Fruit fly (Drosophila melanogaster) whole organism, wandering third instar larva: Measurements from ENCODE around the gene kin17.

Source experiments
- Dif ChIP-seq: fragments of 200-275, 200-300 bp; sonication (Bioruptor generic); optimal IDR thresholded peaks from 2 replicates; lab custom pipeline; 2018; ENCODE audit warnings: missing biosample characterization, missing genetic modification characterization; ENCODE audit not compliant: partially characterized antibody
- Hnf4 ChIP-seq: fragments of 200-800 bp; sonication (Bioruptor generic); optimal IDR thresholded peaks from 2 replicates; lab custom pipeline; 2016; ENCODE audit warnings: missing biosample characterization, mild to moderate bottlenecking, missing genetic modification characterization
- OdsH ChIP-seq: fragments of 200-800 bp; sonication (Bioruptor generic); optimal IDR thresholded peaks from 2 replicates; lab custom pipeline; 2016; ENCODE audit warnings: missing biosample characterization, mild to moderate bottlenecking, missing genetic modification characterization
- Vsx2 ChIP-seq: fragments of 200-300, 225-300 bp; sonication (Bioruptor generic); optimal IDR thresholded peaks from 2 replicates; lab custom pipeline; 2018; ENCODE audit warnings: missing biosample characterization, missing genetic modification characterization; ENCODE audit not compliant: partially characterized antibody
- foxo ChIP-seq, 2 experiments: fragments of 200-800 bp; sonication (Bioruptor generic); optimal IDR thresholded peaks; 2 replicates in 1 of 2; 3 replicates in 1 of 2; lab custom pipeline; 2016 to 2017; ENCODE audit warnings: missing biosample characterization in 2 of 2, missing genetic modification characterization in 2 of 2
- fru ChIP-seq: fragments of 200-800 bp; sonication (Bioruptor generic); optimal IDR thresholded peaks from 3 replicates; lab custom pipeline; 2016; ENCODE audit warnings: missing biosample characterization, mild to moderate bottlenecking, missing genetic modification characterization
- h ChIP-seq: fragments of 200-800 bp; sonication (Bioruptor generic); optimal IDR thresholded peaks from 3 replicates; lab custom pipeline; 2016; ENCODE audit warnings: missing biosample characterization, mild to moderate bottlenecking, missing genetic modification characterization
- lola ChIP-seq: fragments of >200 bp; optimal IDR thresholded peaks from 2 replicates; lab custom pipeline; 2017; ENCODE audit warnings: missing biosample characterization, missing genetic modification characterization
- pan ChIP-seq: fragments of >200 bp; optimal IDR thresholded peaks from 2 replicates; lab custom pipeline; 2017
- sage ChIP-seq: fragments of 200-800 bp; sonication (Bioruptor generic); optimal IDR thresholded peaks from 2 replicates; lab custom pipeline; 2016; ENCODE audit warnings: missing biosample characterization, mild to moderate bottlenecking, missing genetic modification characterization
- tai ChIP-seq: sonication (Bioruptor generic); optimal IDR thresholded peaks from 2 replicates; lab custom pipeline; 2016; ENCODE audit warnings: missing biosample characterization, missing genetic modification characterization
- usp ChIP-seq: fragments of >200 bp; optimal IDR thresholded peaks from 2 replicates; lab custom pipeline; 2017; ENCODE audit warnings: missing biosample characterization, missing genetic modification characterization

dm6 chr3L:20399550-20400109, 43.0 kb downstream of the kin17 start:
- TF ChIP-seq usp (GFP tag; lab: Kevin White, UChicago) (no peak), Vsx2 (GFP tag; lab: Kevin White, UChicago) (no peak), tai (GFP tag; lab: Kevin White, UChicago) (peak; percentile 79), foxo (GFP tag; optimal IDR thresholded peaks at IDR 0.05; lab: Kevin White, UChicago) (peak; percentile 55 to 91), sage (GFP tag; lab: Kevin White, UChicago) (peak; percentile 83), Hnf4 (GFP tag; lab: Kevin White, UChicago) (peak; percentile 80), lola (GFP tag; lab: Kevin White, UChicago) (no peak), fru (GFP tag; lab: Kevin White, UChicago) (peak; percentile 90), h (peak; percentile 91), pan (no peak), OdsH (GFP tag; lab: Kevin White, UChicago) (peak; percentile 91), Dif (GFP tag; lab: Kevin White, UChicago) (no peak)
